Worm (Caenorhabditis elegans): Measurements from ENCODE around the gene fbxa-11.
"Not testable (repeated sequence)": the region's sequence is repeated elsewhere in the genome, so short reads cannot be mapped to it uniquely, and the experiment has no call there.

- not testable (repeated sequence) for TF ChIP-seq ama-1 (optimal IDR thresholded peaks at IDR 0.05); pes-1 (GFP tag; IDR thresholded peaks at IDR 0.05)
Observed at ce11 chrIII:931405-931804, 19.3 kb upstream of the fbxa-11 start.

All from whole organism, early embryonic.